Worm (Caenorhabditis elegans) whole organism, mixed stage, embryonic: ENCODE measurements around the gene C18A11.3.

Experiments
- cnd-1 ChIP-seq: fragments of 200-800 bp; sonication (Bioruptor generic); optimal IDR thresholded peaks from 2 replicates; lab custom pipeline; 2018; ENCODE audit warnings: mild to moderate bottlenecking, missing genetic modification characterization, missing compliant biosample characterization
- lin-13 ChIP-seq: fragments of 150-350 bp; optimal IDR thresholded peaks from 2 replicates; lab custom pipeline; 2014; ENCODE audit warnings: missing biosample characterization, missing genetic modification characterization
- mab-5 ChIP-seq: fragments of 150-350 bp; optimal IDR thresholded peaks from 2 replicates; lab custom pipeline; 2014; ENCODE audit warnings: missing biosample characterization, missing genetic modification characterization
- nhr-12 ChIP-seq: fragments of 150-350 bp; optimal IDR thresholded peaks from 2 replicates; lab custom pipeline; 2014; ENCODE audit warnings: missing biosample characterization, missing genetic modification characterization
- sem-2 ChIP-seq: fragments of 200-800 bp; sonication (Bioruptor generic); optimal IDR thresholded peaks from 2 replicates; lab custom pipeline; 2018; ENCODE audit warnings: mild to moderate bottlenecking, missing genetic modification characterization, missing compliant biosample characterization
- snpc-4 ChIP-seq: fragments of 150-350 bp; optimal IDR thresholded peaks from 2 replicates; lab custom pipeline; 2014; ENCODE audit warnings: missing biosample characterization, missing genetic modification characterization
- sptf-1 ChIP-seq: sonication (generic microtip); optimal IDR thresholded peaks from 2 replicates; lab custom pipeline; 2017; ENCODE audit warnings: mild to moderate bottlenecking, missing genetic modification characterization, moderate library complexity, missing compliant biosample characterization

- TF ChIP-seq cnd-1, result no peak
- no peak for TF ChIP-seq lin-13 (tag; lab: Kevin White, UChicago)
- TF ChIP-seq nhr-12 (tag; lab: Kevin White, UChicago), result no peak
- no peak for TF ChIP-seq sem-2
- TF ChIP-seq sptf-1, result no peak
- no peak for TF ChIP-seq snpc-4
- TF ChIP-seq mab-5 (tag; lab: Kevin White, UChicago), result no peak
These were observed 29.0 kb downstream of the C18A11.3 start for ce11 chrX:8089916-8090315.
